Fruit fly (Drosophila melanogaster): ENCODE measurements around the gene CG8641.

Gene CG8641

DNA sequence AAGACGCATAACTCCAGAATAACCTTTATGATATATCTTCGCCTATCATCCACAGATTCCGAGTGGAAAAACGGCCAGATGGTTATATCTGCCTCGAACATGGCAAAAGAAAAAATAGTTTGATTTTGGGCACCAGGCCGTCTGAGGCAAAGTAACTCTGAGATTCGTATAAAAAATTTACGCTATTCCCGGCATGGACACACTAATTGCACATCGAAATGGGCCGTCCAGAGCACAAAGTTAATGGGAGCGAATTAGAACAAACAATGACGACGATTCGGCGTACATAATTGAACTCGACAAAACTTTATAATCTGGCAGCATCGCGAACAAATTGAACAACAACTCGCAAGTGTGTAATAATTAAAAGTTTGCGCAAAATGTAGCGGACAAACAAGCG is 8.2 kb downstream of the CG8641 start, which contains the start of gene CG32391:
TSS of gene CG32391 (minus strand) at position 101 of the 400 bp plus-strand sequence.
- TF ChIP-seq CG14711 (tag; optimal IDR thresholded peaks at IDR 0.05) (no peak), CG33017 (tag; optimal IDR thresholded peaks at IDR 0.05) (no peak), pad (GFP tag; optimal IDR thresholded peaks at IDR 0.05) (no peak)

DNA sequence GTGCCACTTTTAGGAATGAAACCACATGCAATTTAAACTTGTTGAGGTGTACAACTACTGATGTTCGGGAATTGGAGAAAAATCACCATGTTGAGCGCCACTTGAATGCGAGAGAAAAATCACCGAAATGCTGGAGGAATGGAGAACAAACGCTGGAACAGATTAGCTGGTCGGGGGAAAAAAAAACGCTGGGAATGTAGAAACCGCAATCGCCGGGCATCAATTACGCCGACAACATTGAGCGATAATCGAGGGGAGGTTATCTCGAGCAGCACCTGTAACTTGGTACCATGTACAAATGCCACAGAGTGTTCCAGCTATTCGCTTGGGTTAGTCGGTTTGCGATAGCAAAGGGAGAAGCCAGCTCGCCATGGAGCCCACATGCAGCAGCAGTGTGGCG is 11.2 kb downstream of the CG8641 start, which contains the start of gene CG14823:
TSS of gene CG14823 (plus strand) at position 301 of the 400 bp plus-strand sequence.
- TF ChIP-seq Hr96 (GFP tag; optimal IDR thresholded peaks at IDR 0.05), result no peak
- TF ChIP-seq pad (GFP tag; optimal IDR thresholded peaks at IDR 0.05), result no peak
- no peak for TF ChIP-seq CG33017 (tag; optimal IDR thresholded peaks at IDR 0.05)
- no peak for TF ChIP-seq toe (GFP tag; optimal IDR thresholded peaks at IDR 0.05)
- TF ChIP-seq CG14711 (tag; optimal IDR thresholded peaks at IDR 0.05), result no peak
- no peak for TF ChIP-seq Crg-1 (GFP tag; optimal IDR thresholded peaks at IDR 0.05)
- no peak for TF ChIP-seq Mnt (GFP tag; optimal IDR thresholded peaks at IDR 0.05)
- TF ChIP-seq ovo (GFP tag; optimal IDR thresholded peaks at IDR 0.05), result no peak
- TF ChIP-seq CG1620 (GFP tag; optimal IDR thresholded peaks at IDR 0.05), result no peak
- no peak for TF ChIP-seq cic (GFP tag; optimal IDR thresholded peaks at IDR 0.05)
- TF ChIP-seq Clk (GFP tag; optimal IDR thresholded peaks at IDR 0.05), result no peak
- no peak for TF ChIP-seq CG11617 (GFP tag; optimal IDR thresholded peaks at IDR 0.05)
- no peak for TF ChIP-seq CG7101 (tag; optimal IDR thresholded peaks at IDR 0.05)
- TF ChIP-seq kay (GFP tag; ENCODE audit: borderline replicate concordance), result no peak
- no peak for TF ChIP-seq cnc (optimal IDR thresholded peaks at IDR 0.05)
- TF ChIP-seq tj (GFP tag; optimal IDR thresholded peaks at IDR 0.05), result no peak
- no peak for TF ChIP-seq CG5204 (GFP tag; optimal IDR thresholded peaks at IDR 0.05)
- no peak for TF ChIP-seq bab1 (GFP tag; optimal IDR thresholded peaks at IDR 0.05)

DNA sequence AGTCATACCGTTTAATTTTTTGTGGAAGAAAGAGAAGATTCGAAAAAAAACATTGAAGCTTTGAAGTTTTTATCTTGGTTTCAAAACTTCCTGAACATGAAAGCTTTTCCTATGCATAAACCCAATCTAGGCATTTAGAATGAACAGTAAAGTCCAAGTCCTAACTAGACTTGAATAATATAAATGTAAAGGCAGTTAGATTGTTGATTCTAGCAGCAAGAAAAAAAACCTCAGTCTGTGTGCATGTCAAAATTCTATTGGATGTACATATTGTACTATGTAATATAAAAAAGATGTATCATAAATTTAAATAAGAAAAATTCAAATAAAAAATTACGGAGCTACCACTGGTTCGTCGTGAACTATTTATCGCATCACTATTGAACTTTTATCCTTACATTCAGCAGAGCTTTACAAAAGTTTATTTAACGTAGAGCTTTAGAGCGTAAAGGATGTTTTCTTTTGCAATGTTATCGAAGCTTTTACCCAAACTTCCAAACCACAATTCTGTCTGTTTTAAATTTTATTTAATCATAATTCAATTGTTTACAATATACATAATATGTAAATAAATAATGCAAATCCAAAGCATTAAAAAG is 18.8 kb downstream of the CG8641 start:
- TF ChIP-seq tj (GFP tag; optimal IDR thresholded peaks at IDR 0.05), result no peak
- TF ChIP-seq cnc (optimal IDR thresholded peaks at IDR 0.05), result no peak
- TF ChIP-seq CG11617 (GFP tag; optimal IDR thresholded peaks at IDR 0.05), result no peak
- no peak for TF ChIP-seq CG12768 (GFP tag; optimal IDR thresholded peaks at IDR 0.05)
- TF ChIP-seq kay (GFP tag; ENCODE audit: borderline replicate concordance), result no peak
- no peak for TF ChIP-seq Crg-1 (GFP tag; optimal IDR thresholded peaks at IDR 0.05)
- no peak for TF ChIP-seq CG7045 (GFP tag; optimal IDR thresholded peaks at IDR 0.05)
- TF ChIP-seq ovo (GFP tag; optimal IDR thresholded peaks at IDR 0.05), result no peak
- TF ChIP-seq CG5204 (GFP tag; optimal IDR thresholded peaks at IDR 0.05), result no peak
- no peak for TF ChIP-seq bab1 (GFP tag; optimal IDR thresholded peaks at IDR 0.05)
- TF ChIP-seq Hr96 (GFP tag; optimal IDR thresholded peaks at IDR 0.05), result no peak

DNA sequence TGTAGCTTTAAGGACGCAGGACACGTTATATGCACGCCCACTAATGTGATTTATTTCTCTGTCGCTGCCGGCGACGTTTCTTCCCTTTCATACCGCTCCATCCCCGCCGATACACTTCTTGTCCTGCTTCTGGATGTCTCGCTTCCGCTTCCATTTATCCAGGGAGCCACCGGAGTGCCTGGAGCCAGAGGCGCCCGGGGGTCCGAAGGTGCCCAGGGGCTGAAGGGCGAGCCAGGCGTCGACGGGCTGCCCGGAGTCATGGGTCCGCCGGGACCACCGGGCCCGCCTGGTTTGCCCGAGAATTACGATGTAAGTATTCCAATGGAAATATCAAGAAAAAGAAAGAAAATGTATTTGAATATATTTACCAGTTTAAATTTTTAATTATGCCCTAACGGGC is 39.4 kb downstream of the CG8641 start:
- no peak for TF ChIP-seq bab1 (GFP tag; optimal IDR thresholded peaks at IDR 0.05)
- TF ChIP-seq CG1620 (GFP tag; optimal IDR thresholded peaks at IDR 0.05), result no peak
- TF ChIP-seq CG11617 (GFP tag; optimal IDR thresholded peaks at IDR 0.05), result no peak

DNA sequence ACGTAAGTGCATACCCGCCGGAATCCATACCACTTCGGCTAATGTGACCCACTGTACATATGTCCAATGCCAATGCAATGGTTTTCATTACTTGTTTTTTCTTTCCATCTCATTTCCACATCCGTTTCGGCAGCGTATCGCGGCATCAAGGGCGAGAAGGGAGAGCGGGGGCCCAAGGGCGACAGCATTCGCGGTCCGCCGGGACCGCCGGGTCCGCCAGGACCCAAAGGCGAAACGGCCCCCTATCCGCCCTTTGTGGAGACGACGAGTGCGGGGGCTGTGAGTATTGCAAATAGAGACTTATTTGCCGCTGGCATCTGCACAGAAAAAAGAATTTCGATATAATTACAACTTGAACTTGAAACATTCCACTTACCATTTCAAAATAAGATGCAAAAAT is 42.2 kb downstream of the CG8641 start:
- TF ChIP-seq kay (GFP tag; ENCODE audit: borderline replicate concordance) (no peak), Clk (GFP tag; optimal IDR thresholded peaks at IDR 0.05) (no peak), CG1620 (GFP tag; optimal IDR thresholded peaks at IDR 0.05) (no peak), CG7101 (tag; optimal IDR thresholded peaks at IDR 0.05) (no peak), Hr96 (GFP tag; optimal IDR thresholded peaks at IDR 0.05) (no peak)

DNA sequence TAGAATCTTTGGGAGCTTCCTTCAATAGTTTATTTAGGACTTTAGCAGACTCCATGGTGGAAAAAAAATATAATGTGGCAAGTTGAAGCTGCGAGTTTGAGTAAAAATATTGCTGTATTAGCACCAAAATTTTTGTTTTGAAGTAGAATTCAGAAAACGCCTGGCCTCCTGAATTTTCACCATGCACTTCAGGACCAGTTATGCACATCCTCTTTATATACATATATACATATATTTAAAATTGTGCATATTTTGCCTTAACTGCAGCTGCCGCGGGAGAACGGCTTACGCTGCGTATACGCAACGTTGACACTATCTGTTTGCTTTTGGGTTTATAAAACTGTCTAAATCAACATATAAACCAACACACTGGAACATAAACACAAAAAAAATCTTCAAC is 50.6 kb downstream of the CG8641 start, which contains the start of gene CG17744:
TSS of gene CG17744 (minus strand) at position 101 of the 400 bp plus-strand sequence.
- no peak for TF ChIP-seq Clk (GFP tag; optimal IDR thresholded peaks at IDR 0.05)
- TF ChIP-seq kay (GFP tag; ENCODE audit: borderline replicate concordance), result no peak
- no peak for TF ChIP-seq CG12768 (GFP tag; optimal IDR thresholded peaks at IDR 0.05)
- TF ChIP-seq CG11617 (GFP tag; optimal IDR thresholded peaks at IDR 0.05), result no peak
- no peak for TF ChIP-seq CG1620 (GFP tag; optimal IDR thresholded peaks at IDR 0.05)
- TF ChIP-seq bab1 (GFP tag; optimal IDR thresholded peaks at IDR 0.05), result no peak
- TF ChIP-seq CG5204 (GFP tag; optimal IDR thresholded peaks at IDR 0.05), result no peak
- TF ChIP-seq cic (GFP tag; optimal IDR thresholded peaks at IDR 0.05), result no peak
- no peak for TF ChIP-seq CG7101 (tag; optimal IDR thresholded peaks at IDR 0.05)
- TF ChIP-seq toe (GFP tag; optimal IDR thresholded peaks at IDR 0.05), result no peak
- no peak for TF ChIP-seq ovo (GFP tag; optimal IDR thresholded peaks at IDR 0.05)
- TF ChIP-seq CG7045 (GFP tag; optimal IDR thresholded peaks at IDR 0.05), result no peak
- no peak for TF ChIP-seq cnc (optimal IDR thresholded peaks at IDR 0.05)
- TF ChIP-seq pad (GFP tag; optimal IDR thresholded peaks at IDR 0.05), result no peak
- no peak for TF ChIP-seq CG14711 (tag; optimal IDR thresholded peaks at IDR 0.05)
- TF ChIP-seq Crg-1 (GFP tag; optimal IDR thresholded peaks at IDR 0.05), result no peak
- TF ChIP-seq Mnt (GFP tag; optimal IDR thresholded peaks at IDR 0.05), result no peak
- no peak for TF ChIP-seq CG33017 (tag; optimal IDR thresholded peaks at IDR 0.05)
- no peak for TF ChIP-seq Hr96 (GFP tag; optimal IDR thresholded peaks at IDR 0.05)

DNA sequence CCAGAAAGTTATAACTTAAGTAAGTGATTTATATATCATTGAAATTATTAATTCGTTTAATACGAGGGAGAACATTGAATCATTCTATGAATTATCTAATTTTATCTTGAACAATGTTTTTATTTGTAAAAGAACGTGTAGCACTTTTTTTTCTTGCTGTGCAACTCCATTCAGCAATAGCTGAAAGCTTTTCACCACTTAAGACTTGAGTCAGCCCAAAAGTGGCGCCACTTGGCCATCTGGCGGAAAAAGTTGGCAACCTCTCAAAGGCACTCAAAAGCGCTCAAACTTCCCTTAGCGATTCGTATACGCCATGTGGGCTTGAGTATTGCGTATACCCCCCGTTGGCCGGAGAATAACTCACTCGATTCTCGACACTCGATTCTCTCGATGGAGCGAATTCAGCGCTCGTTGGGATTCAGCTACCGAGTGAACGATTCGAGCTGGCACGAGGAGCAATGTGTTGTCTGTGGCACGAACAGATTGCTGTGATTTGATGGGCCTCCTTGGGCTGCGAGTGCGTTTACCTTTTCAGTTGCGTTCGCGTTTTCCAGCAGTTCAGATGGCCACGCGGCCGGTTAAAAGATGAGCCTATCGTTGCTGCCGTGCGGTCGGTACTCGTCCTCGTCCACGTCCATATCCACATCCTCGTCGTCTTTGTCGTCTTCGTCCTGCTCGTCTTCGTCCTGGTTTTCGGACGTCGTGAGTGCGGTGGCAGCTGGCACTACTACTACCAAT is 63.5 kb downstream of the CG8641 start:
- TF ChIP-seq CG5204 (GFP tag; optimal IDR thresholded peaks at IDR 0.05), result no peak
- no peak for TF ChIP-seq bab1 (GFP tag; optimal IDR thresholded peaks at IDR 0.05)
- no peak for TF ChIP-seq CG12768 (GFP tag; optimal IDR thresholded peaks at IDR 0.05)
- no peak for TF ChIP-seq cic (GFP tag; optimal IDR thresholded peaks at IDR 0.05)
- TF ChIP-seq cnc (optimal IDR thresholded peaks at IDR 0.05), result no peak
- no peak for TF ChIP-seq CG33017 (tag; optimal IDR thresholded peaks at IDR 0.05)
- no peak for TF ChIP-seq kay (GFP tag; ENCODE audit: borderline replicate concordance)
- TF ChIP-seq tj (GFP tag; optimal IDR thresholded peaks at IDR 0.05), result no peak
- no peak for TF ChIP-seq toe (GFP tag; optimal IDR thresholded peaks at IDR 0.05)
- no peak for TF ChIP-seq pad (GFP tag; optimal IDR thresholded peaks at IDR 0.05)
- no peak for TF ChIP-seq Mnt (GFP tag; optimal IDR thresholded peaks at IDR 0.05)
- TF ChIP-seq Hr96 (GFP tag; optimal IDR thresholded peaks at IDR 0.05), result no peak
- no peak for TF ChIP-seq CG1620 (GFP tag; optimal IDR thresholded peaks at IDR 0.05)
- TF ChIP-seq CG14711 (tag; optimal IDR thresholded peaks at IDR 0.05), result no peak
- no peak for TF ChIP-seq ovo (GFP tag; optimal IDR thresholded peaks at IDR 0.05)
- TF ChIP-seq CG7101 (tag; optimal IDR thresholded peaks at IDR 0.05), result no peak
- no peak for TF ChIP-seq CG11617 (GFP tag; optimal IDR thresholded peaks at IDR 0.05)

Data from whole organism, adult.